Fruit fly (Drosophila melanogaster): ENCODE data around the gene CG43391.

Gene CG43391

dm6 chr3L:11627819-11628483 lies 47.1 kb upstream of the CG43391 start, which contains the start of gene Apt1 (continued):
- TF ChIP-seq kni (GFP tag; optimal IDR thresholded peaks at IDR 0.05) (no peak), CG2202 (tag; optimal IDR thresholded peaks at IDR 0.05) (no peak), gcm (GFP tag; optimal IDR thresholded peaks at IDR 0.05) (no peak), CG12391 (tag; optimal IDR thresholded peaks at IDR 0.05) (no peak), Fer3 (tag; optimal IDR thresholded peaks at IDR 0.05) (no peak), CG12104 (GFP tag; optimal IDR thresholded peaks at IDR 0.05) (no peak), fd64A (GFP tag; optimal IDR thresholded peaks at IDR 0.05) (no peak), CG1602 (GFP tag; optimal IDR thresholded peaks at IDR 0.05) (no peak), run (tag; optimal IDR thresholded peaks at IDR 0.05) (no peak), D19B (GFP tag; optimal IDR thresholded peaks at IDR 0.05) (no peak), hb (GFP tag; IDR thresholded peaks at IDR 0.05; ENCODE audit: partially characterized antibody) (peak; percentile 93), CG10321 (GFP tag; IDR thresholded peaks at IDR 0.05) (no peak), ara (GFP tag; IDR thresholded peaks at IDR 0.05) (no peak), Drgx (GFP tag; IDR thresholded peaks at IDR 0.05) (no peak), insv (GFP tag; optimal IDR thresholded peaks at IDR 0.05) (no peak), CTCF (GFP tag; optimal IDR thresholded peaks at IDR 0.05) (no peak), CG6654 (GFP tag; optimal IDR thresholded peaks at IDR 0.05) (no peak), onecut (GFP tag; IDR thresholded peaks at IDR 0.05) (peak; percentile 83), shn (GFP tag; optimal IDR thresholded peaks at IDR 0.05) (no peak), ems (GFP tag; optimal IDR thresholded peaks at IDR 0.05) (no peak), CG14667 (GFP tag; IDR thresholded peaks at IDR 0.05) (no peak), Tbp (GFP tag; optimal IDR thresholded peaks at IDR 0.05) (no peak), MESR4 (GFP tag; optimal IDR thresholded peaks at IDR 0.05) (peak; percentile 76), CG2712 (tag; optimal IDR thresholded peaks at IDR 0.05) (peak; percentile 41), pfk (GFP tag; optimal IDR thresholded peaks at IDR 0.05) (no peak), CG30431 (GFP tag; optimal IDR thresholded peaks at IDR 0.05) (no peak), CG10543 (GFP tag; optimal IDR thresholded peaks at IDR 0.05) (no peak), lov (optimal IDR thresholded peaks at IDR 0.05) (no peak), lov (GFP tag; IDR thresholded peaks at IDR 0.05) (no peak), jumu (GFP tag; optimal IDR thresholded peaks at IDR 0.05) (no peak), esg (GFP tag; conservative IDR thresholded peaks at IDR 0.05) (no peak), Deaf1 (tag; optimal IDR thresholded peaks at IDR 0.05) (no peak), MTF-1 (GFP tag; optimal IDR thresholded peaks at IDR 0.05; ENCODE audit: borderline replicate concordance) (no peak), CG6791 (GFP tag; IDR thresholded peaks at IDR 0.05; ENCODE audit: partially characterized antibody) (peak; percentile 98), Poxn (GFP tag; IDR thresholded peaks at IDR 0.05) (no peak), D (optimal IDR thresholded peaks at IDR 0.05) (no peak), D (GFP tag; optimal IDR thresholded peaks at IDR 0.05) (no peak), schlank (tag; optimal IDR thresholded peaks at IDR 0.05) (no peak), CG13624 (GFP tag; optimal IDR thresholded peaks at IDR 0.05) (no peak), CG12236 (GFP tag; optimal IDR thresholded peaks at IDR 0.05) (no peak), ato (GFP tag; IDR thresholded peaks at IDR 0.05; ENCODE audit: partially characterized antibody) (peak; percentile 95), CG10274 (GFP tag; optimal IDR thresholded peaks at IDR 0.05) (no peak), chif (GFP tag; optimal IDR thresholded peaks at IDR 0.05) (no peak), so (GFP tag; IDR thresholded peaks at IDR 0.05) (no peak), dpn (GFP tag; optimal IDR thresholded peaks at IDR 0.05) (no peak), Ets65A (GFP tag) (peak; percentile 16), BtbVII (GFP tag; optimal IDR thresholded peaks at IDR 0.05) (no peak), NFAT (GFP tag; IDR thresholded peaks at IDR 0.05) (no peak; the same call in 1 of the 2 replicates), zfh2 (GFP tag; optimal IDR thresholded peaks at IDR 0.05) (no peak), HmgD (GFP tag; optimal IDR thresholded peaks at IDR 0.05) (no peak), lola (GFP tag; optimal IDR thresholded peaks at IDR 0.05) (no peak), pzg (GFP tag; optimal IDR thresholded peaks at IDR 0.05) (peak; percentile 81)
